Fruit fly (Drosophila melanogaster) whole organism, embryonic: Measurements from ENCODE around the gene plum.

Experiments
- Atf6 ChIP-seq: fragments of 200-800 bp; sonication (Bioruptor generic); IDR thresholded peaks from 2 replicates; pipeline ENCODE4 v1.3.6; 2022; ENCODE audit warnings: missing biosample characterization, missing genetic modification characterization
- CG10209 ChIP-seq: fragments of 200-800 bp; sonication (Bioruptor generic); optimal IDR thresholded peaks from 3 replicates; lab custom pipeline; 2017; ENCODE audit warnings: missing biosample characterization, mild to moderate bottlenecking, missing genetic modification characterization, missing genetic modification reagents
- CG10979 ChIP-seq: fragments of 200-800 bp; sonication (Bioruptor generic); optimal IDR thresholded peaks from 2 replicates; lab custom pipeline; 2018; ENCODE audit warnings: missing biosample characterization, mild to moderate bottlenecking, missing genetic modification characterization, moderate library complexity
- CG11247 ChIP-seq: fragments of 200-800 bp; sonication (Bioruptor generic); IDR thresholded peaks from 2 replicates; pipeline ENCODE4 v1.3.6; 2022; ENCODE audit warnings: missing biosample characterization, missing genetic modification characterization
- CG1233 ChIP-seq: fragments of 200-800 bp; sonication (Bioruptor generic); optimal IDR thresholded peaks from 4 replicates; lab custom pipeline; 2018; ENCODE audit warnings: missing biosample characterization, mild to moderate bottlenecking, missing genetic modification characterization
- CG12744 ChIP-seq: fragments of 200-800 bp; sonication (Bioruptor generic); optimal IDR thresholded peaks from 2 replicates; lab custom pipeline; 2016; ENCODE audit warnings: missing biosample characterization, missing genetic modification characterization
- CG14441 ChIP-seq: fragments of 200-800 bp; sonication (Bioruptor generic); IDR thresholded peaks from 2 replicates; pipeline ENCODE4 v1.3.6; 2022; ENCODE audit warnings: missing biosample characterization, missing genetic modification characterization
- CG14965 ChIP-seq: fragments of 200-800 bp; sonication (Bioruptor generic); optimal IDR thresholded peaks from 2 replicates; lab custom pipeline; 2016; ENCODE audit warnings: missing biosample characterization, missing genetic modification characterization, borderline replicate concordance
- CG1603 ChIP-seq: fragments of 200-800 bp; sonication (Bioruptor generic); optimal IDR thresholded peaks from 2 replicates; lab custom pipeline; 2019; ENCODE audit warnings: missing biosample characterization, mild to moderate bottlenecking, missing genetic modification characterization, moderate library complexity
- CG16863 ChIP-seq: fragments of 200-800 bp; sonication (Bioruptor generic); optimal IDR thresholded peaks from 3 replicates; lab custom pipeline; 2016; ENCODE audit warnings: missing biosample characterization, missing genetic modification characterization
- CG4282 ChIP-seq: fragments of 200-800 bp; sonication (Bioruptor generic); optimal IDR thresholded peaks from 2 replicates; lab custom pipeline; 2016; ENCODE audit warnings: missing biosample characterization, missing genetic modification characterization
- CG4617 ChIP-seq: fragments of 200-800 bp; sonication (Bioruptor generic); optimal IDR thresholded peaks from 3 replicates; lab custom pipeline; 2016; ENCODE audit warnings: missing biosample characterization, missing genetic modification characterization, borderline replicate concordance
- CG6175 ChIP-seq: fragments of 200-800 bp; sonication (Bioruptor generic); IDR thresholded peaks from 3 replicates; pipeline ENCODE4 v1.3.6; 2022; ENCODE audit warnings: missing biosample characterization, missing genetic modification characterization
- CG7745 ChIP-seq: fragments of 200-800 bp; sonication (Bioruptor generic); optimal IDR thresholded peaks from 2 replicates; lab custom pipeline; 2018; ENCODE audit warnings: missing biosample characterization, mild to moderate bottlenecking, missing genetic modification characterization, moderate library complexity
- CG8478 ChIP-seq: fragments of >200 bp; optimal IDR thresholded peaks from 2 replicates; lab custom pipeline; 2018
- CG8944 ChIP-seq: fragments of 200-800 bp; sonication (Bioruptor generic); optimal IDR thresholded peaks from 3 replicates; lab custom pipeline; 2016; ENCODE audit warnings: missing biosample characterization, missing genetic modification characterization
- Dfd ChIP-seq, 2 experiments: fragments of >200 bp; optimal IDR thresholded peaks; 2 replicates each; lab custom pipeline; 2017; ENCODE audit warnings: missing biosample characterization in 2 of 2, missing genetic modification characterization in 2 of 2
- Dip2 ChIP-seq: fragments of 200-800 bp; sonication (Bioruptor generic); IDR thresholded peaks from 2 replicates; pipeline ENCODE4 v1.3.6; 2022; ENCODE audit warnings: missing biosample characterization, missing genetic modification characterization
- Dll ChIP-seq: fragments of 200-800 bp; sonication (Bioruptor generic); IDR thresholded peaks from 4 replicates; pipeline ENCODE4 v1.3.6; 2022; ENCODE audit warnings: missing biosample characterization, missing genetic modification characterization; ENCODE audit not compliant: partially characterized antibody
- Doc3 ChIP-seq: fragments of 200-800 bp; sonication (Bioruptor generic); IDR thresholded peaks from 3 replicates; pipeline ENCODE4 v1.3.6; 2022; ENCODE audit warnings: missing biosample characterization, missing genetic modification characterization; ENCODE audit not compliant: partially characterized antibody
- Ets65A ChIP-seq: fragments of 200-800 bp; sonication (Bioruptor generic); peaks from one replicate; lab custom pipeline; 2016; ENCODE audit warnings: missing biosample characterization, missing genetic modification characterization
- HHEX ChIP-seq: fragments of 200-800 bp; sonication (Bioruptor generic); optimal IDR thresholded peaks from 3 replicates; lab custom pipeline; 2017; ENCODE audit warnings: missing biosample characterization, mild to moderate bottlenecking, missing genetic modification characterization, missing genetic modification reagents
- HmgZ ChIP-seq: fragments of 200-800 bp; sonication (Bioruptor generic); optimal IDR thresholded peaks from 2 replicates; lab custom pipeline; 2018; ENCODE audit warnings: missing biosample characterization, mild to moderate bottlenecking, missing genetic modification characterization
- Hr39 ChIP-seq: fragments of >200 bp; optimal IDR thresholded peaks from 2 replicates; lab custom pipeline; 2017
- Hsf ChIP-seq: fragments of 200-800 bp; sonication (Bioruptor generic); optimal IDR thresholded peaks from 3 replicates; lab custom pipeline; 2016; ENCODE audit warnings: missing biosample characterization, missing genetic modification characterization
- Nf-YA ChIP-seq: fragments of 200-800 bp; sonication (Bioruptor generic); IDR thresholded peaks from 2 replicates; pipeline ENCODE4 v1.3.6; 2022; ENCODE audit warnings: missing biosample characterization, missing genetic modification characterization
- NfI ChIP-seq: fragments of 200-800 bp; sonication (Bioruptor generic); optimal IDR thresholded peaks from 3 replicates; lab custom pipeline; 2018; ENCODE audit warnings: missing biosample characterization, mild to moderate bottlenecking, missing genetic modification characterization, moderate library complexity
- Opbp ChIP-seq: fragments of 200-800 bp; sonication (Bioruptor generic); IDR thresholded peaks from 3 replicates; pipeline ENCODE4 v1.3.6; 2022; ENCODE audit warnings: missing biosample characterization, missing genetic modification characterization; ENCODE audit not compliant: partially characterized antibody
- Tbp ChIP-seq: fragments of >200 bp; optimal IDR thresholded peaks from 2 replicates; lab custom pipeline; 2018; ENCODE audit warnings: missing biosample characterization, missing genetic modification characterization
- ac ChIP-seq: fragments of 200-800 bp; sonication (Bioruptor generic); optimal IDR thresholded peaks from 3 replicates; lab custom pipeline; 2017; ENCODE audit warnings: missing biosample characterization, mild to moderate bottlenecking, missing genetic modification characterization
- cg ChIP-seq: fragments of 200-800 bp; sonication (Bioruptor generic); optimal IDR thresholded peaks from 3 replicates; lab custom pipeline; 2019; ENCODE audit warnings: missing biosample characterization, mild to moderate bottlenecking, missing genetic modification characterization, moderate library complexity
- crp ChIP-seq, 2 experiments: fragments of 200-800 bp; sonication (Bioruptor generic); optimal IDR thresholded peaks; 2 replicates in 1 of 2; 3 replicates in 1 of 2; lab custom pipeline; 2017; ENCODE audit warnings: missing biosample characterization in 2 of 2, missing genetic modification characterization in 2 of 2, mild to moderate bottlenecking in 1 of 2, moderate library complexity in 1 of 2
- hkb ChIP-seq, 2 experiments: fragments of 200-800 bp in 1 of 2; fragments of >200 bp in 1 of 2; sonication (Bioruptor generic) in 1 of 2; IDR thresholded peaks in 1 of 2; optimal IDR thresholded peaks in 1 of 2; 2 replicates each; pipeline versions ENCODE4 v1.3.6 to Lab custom; 2017 to 2022; ENCODE audit warnings: missing biosample characterization in 1 of 2, missing genetic modification characterization in 1 of 2
- klu ChIP-seq: fragments of 200-800 bp; sonication (Bioruptor generic); IDR thresholded peaks from 2 replicates; pipeline ENCODE4 v1.3.6; 2022; ENCODE audit warnings: missing biosample characterization, missing genetic modification characterization
- knrl ChIP-seq: fragments of 200-800 bp; sonication (Bioruptor generic); IDR thresholded peaks from 3 replicates; pipeline ENCODE4 v1.3.6; 2022; ENCODE audit warnings: missing biosample characterization, missing genetic modification characterization; ENCODE audit not compliant: partially characterized antibody
- onecut ChIP-seq: fragments of 200-800 bp; sonication (Bioruptor generic); IDR thresholded peaks from 2 replicates; pipeline ENCODE4 v1.3.6; 2022; ENCODE audit warnings: missing biosample characterization, missing genetic modification characterization
- pros ChIP-seq: fragments of 200-800 bp; sonication (Bioruptor generic); optimal IDR thresholded peaks from 3 replicates; lab custom pipeline; 2019; ENCODE audit warnings: missing biosample characterization, mild to moderate bottlenecking, missing genetic modification characterization, moderate library complexity
- psq ChIP-seq: fragments of 200-800 bp; sonication (Bioruptor generic); optimal IDR thresholded peaks from 2 replicates; lab custom pipeline; 2017; ENCODE audit warnings: missing biosample characterization, missing genetic modification characterization
- ro ChIP-seq: fragments of 200-800 bp; sonication (Bioruptor generic); IDR thresholded peaks from 2 replicates; pipeline ENCODE4 v1.3.6; 2022; ENCODE audit warnings: missing biosample characterization, missing genetic modification characterization
- sc ChIP-seq, 3 experiments: fragments of >200 bp in 2 of 3; fragments of 200-800 bp in 1 of 3; sonication (Bioruptor generic) in 1 of 3; optimal IDR thresholded peaks; 2 replicates in 2 of 3; 3 replicates in 1 of 3; lab custom pipeline; 2017; ENCODE audit warnings: mild to moderate bottlenecking in 1 of 3, missing biosample characterization in 1 of 3, missing genetic modification characterization in 1 of 3, missing genetic modification reagents in 1 of 3
- sima ChIP-seq: fragments of 200-800 bp; sonication (Bioruptor generic); optimal IDR thresholded peaks from 2 replicates; lab custom pipeline; 2016; ENCODE audit warnings: missing biosample characterization, missing genetic modification characterization
- sob ChIP-seq: fragments of 200-800 bp; sonication (Bioruptor generic); IDR thresholded peaks from 2 replicates; pipeline ENCODE4 v1.3.6; 2022; ENCODE audit warnings: missing biosample characterization, missing genetic modification characterization
- tup ChIP-seq: fragments of 200-800 bp; sonication (Bioruptor generic); optimal IDR thresholded peaks from 2 replicates; lab custom pipeline; 2016; ENCODE audit warnings: missing biosample characterization, mild to moderate bottlenecking, missing genetic modification characterization, moderate library complexity

The plum gene

dm6 chr3R:26461226-26461805 lies 73.7 kb downstream of the plum start, which contains the start of gene CG5455 (continued):
- TF ChIP-seq cg (GFP tag; lab: Kevin White, UChicago) (peak; percentile 91), CG16863 (GFP tag; lab: Kevin White, UChicago) (peak; percentile 30), Atf6 (GFP tag; lab: Robert Waterston, UW) (peak; percentile 76), Ets65A (GFP tag; lab: Kevin White, UChicago) (peak; percentile 60), CG10979 (tag; lab: Kevin White, UChicago) (no peak), sima (GFP tag; lab: Kevin White, UChicago) (no peak)

DNA sequence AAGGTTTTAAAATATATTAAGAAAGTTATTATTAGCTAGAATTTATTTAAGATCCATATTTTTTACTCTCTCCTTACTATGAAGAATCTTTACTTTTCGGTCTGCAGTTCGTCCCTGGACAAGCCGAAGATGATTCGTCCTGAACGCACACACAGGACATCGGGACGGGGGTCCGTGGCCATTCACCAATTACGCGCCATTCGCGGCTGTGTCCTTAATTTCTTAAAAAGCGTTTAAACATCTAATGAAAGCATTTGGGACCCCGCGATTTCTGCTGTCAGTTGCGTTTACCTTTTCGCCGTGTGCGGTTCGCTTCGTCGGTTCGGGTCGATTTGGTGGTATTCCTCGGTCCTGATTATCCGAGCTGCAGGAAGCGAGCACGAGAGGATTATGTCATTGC lies 77.1 kb downstream of the plum start, which contains the start of gene CG14238:
Gene CG14238 (plus strand): TSS at position 301 of the 400 bp plus-strand sequence.
- TF ChIP-seq CG14441 (no peak), CG11247 (GFP tag; lab: Robert Waterston, UW) (no peak), crp (GFP tag; optimal IDR thresholded peaks at IDR 0.05; lab: Kevin White, UChicago) (no peak), hkb (optimal IDR thresholded peaks at IDR 0.05; lab: Kevin White, UChicago) (no peak), hkb (GFP tag; IDR thresholded peaks at IDR 0.05; lab: Robert Waterston, UW) (no peak)
- TF ChIP-seq, all 482 proteins: peak for 0

DNA sequence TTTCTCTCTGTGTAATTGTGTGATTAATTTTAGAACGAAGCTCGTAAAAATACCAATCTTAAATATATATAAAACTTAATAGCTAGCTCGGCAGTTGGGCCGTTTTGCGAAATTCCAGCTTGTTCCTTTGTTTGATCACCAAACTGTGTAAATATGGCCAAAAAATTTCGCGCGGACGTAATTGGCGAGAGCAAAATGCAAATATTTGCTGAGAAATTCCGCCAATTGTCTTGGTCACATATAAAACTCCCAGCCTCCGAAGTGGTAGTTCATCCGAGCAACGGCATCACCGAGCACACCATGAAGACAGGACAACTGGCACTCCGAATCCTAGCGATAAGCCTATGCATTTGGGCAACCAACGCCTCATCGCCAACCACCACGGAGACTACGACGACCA lies 78.4 kb downstream of the plum start, which contains the start of gene CG14237:
Gene CG14237 (plus strand): TSS at position 301 of the 400 bp plus-strand sequence.
- TF ChIP-seq onecut (GFP tag; lab: Robert Waterston, UW) (no peak), CG4282 (no peak), CG4617 (GFP tag; lab: Kevin White, UChicago) (no peak), Dip2 (GFP tag; lab: Robert Waterston, UW) (no peak), HHEX (GFP tag; lab: Kevin White, UChicago) (no peak), Doc3 (GFP tag; lab: Robert Waterston, UW) (no peak), CG7745 (tag; lab: Kevin White, UChicago) (no peak), CG10209 (GFP tag; lab: Kevin White, UChicago) (no peak), Nf-YA (GFP tag; lab: Robert Waterston, UW) (no peak), Hsf (no peak), psq (GFP tag; lab: Kevin White, UChicago) (no peak), sob (GFP tag; lab: Robert Waterston, UW) (no peak), tup (GFP tag; lab: Kevin White, UChicago) (no peak)

DNA sequence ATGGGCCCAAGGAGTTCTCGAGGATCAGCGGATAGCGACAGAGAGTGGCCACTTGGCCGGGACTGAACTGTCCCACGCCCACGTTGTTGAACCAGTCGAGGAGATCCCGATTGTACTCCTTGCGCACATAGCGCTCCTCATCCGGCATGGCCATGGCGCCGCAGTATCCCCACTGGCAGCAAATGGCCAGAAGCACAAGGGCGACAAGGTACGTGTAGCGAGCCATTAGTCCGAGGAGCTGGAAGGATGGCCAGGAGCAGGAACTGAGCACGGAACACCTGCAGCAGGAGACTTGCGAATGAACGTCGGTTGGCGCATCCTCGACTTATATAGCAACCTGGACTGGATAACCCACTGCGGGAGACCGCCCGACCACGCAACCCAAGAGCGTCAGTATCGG lies 79.2 kb downstream of the plum start, which contains the start of gene Pdf:
Gene Pdf (minus strand): TSS at position 304 of the 400 bp plus-strand sequence.
- no peak for TF ChIP-seq Opbp (GFP tag; lab: Robert Waterston, UW)
- no peak for TF ChIP-seq Dll (GFP tag; lab: Robert Waterston, UW)
- TF ChIP-seq CG14965 (GFP tag; lab: Kevin White, UChicago), result no peak
- 0 out of 3 replicates have a peak, but pooled peaks have one; percentile 12 for TF ChIP-seq knrl (GFP tag; lab: Robert Waterston, UW)
- TF ChIP-seq klu, result no peak
- no peak for TF ChIP-seq NfI
- TF ChIP-seq CG6175 (GFP tag; lab: Robert Waterston, UW), result 0 out of 3 replicates have a peak, but pooled peaks have one; percentile 12
- TF ChIP-seq CG8478 (lab: Kevin White, UChicago), result peak; percentile 69
- TF ChIP-seq ro (GFP tag; lab: Robert Waterston, UW), result 0 out of 2 replicates have a peak, but pooled peaks have one; percentile 7
- no peak for TF ChIP-seq CG1603
- TF ChIP-seq HmgZ, result no peak
- TF ChIP-seq Dip2 (GFP tag; lab: Robert Waterston, UW), result no peak
- TF ChIP-seq sc (optimal IDR thresholded peaks at IDR 0.05; lab: Kevin White, UChicago), result no peak
- TF ChIP-seq sc (GFP tag; optimal IDR thresholded peaks at IDR 0.05; lab: Kevin White, UChicago), result no peak
- TF ChIP-seq Hr39 (lab: Kevin White, UChicago), result no peak
- TF ChIP-seq Tbp (GFP tag; lab: Kevin White, UChicago), result no peak
- no peak for TF ChIP-seq Dfd (GFP tag; optimal IDR thresholded peaks at IDR 0.05; lab: Kevin White, UChicago)
- peak; percentile 81 for TF ChIP-seq Ets65A (GFP tag; lab: Kevin White, UChicago)
- no peak for TF ChIP-seq CG8944 (GFP tag; lab: Kevin White, UChicago)
- TF ChIP-seq CG12744 (GFP tag; lab: Kevin White, UChicago), result no peak
- TF ChIP-seq CG1233 (GFP tag; lab: Kevin White, UChicago), result no peak
- no peak for TF ChIP-seq ac
- TF ChIP-seq pros (GFP tag; lab: Kevin White, UChicago), result no peak
